Worm (Caenorhabditis elegans) whole organism, early embryonic: ENCODE results near the gene sre-1.

Source experiments
- B0310.2 ChIP-seq: sonication (generic microtip); optimal IDR thresholded peaks from 2 replicates; lab custom pipeline; 2016; ENCODE audit warnings: mild to moderate bottlenecking, missing genetic modification characterization, missing compliant biosample characterization
- F13C5.2 ChIP-seq: sonication (generic microtip); optimal IDR thresholded peaks from 2 replicates; lab custom pipeline; 2017; ENCODE audit warnings: mild to moderate bottlenecking, missing genetic modification characterization, inconsistent platforms, missing compliant biosample characterization
- aly-1 ChIP-seq: sonication (generic microtip); optimal IDR thresholded peaks from 2 replicates; lab custom pipeline; 2016; ENCODE audit warnings: missing genetic modification characterization, missing compliant biosample characterization
- ama-1 ChIP-seq: fragments of 150-350 bp; optimal IDR thresholded peaks from 2 replicates; lab custom pipeline; 2014
- ceh-13 ChIP-seq: fragments of 200-800 bp; sonication (Bioruptor generic); optimal IDR thresholded peaks from 2 replicates; lab custom pipeline; 2018; ENCODE audit warnings: mild to moderate bottlenecking, missing genetic modification characterization, missing compliant biosample characterization
- ceh-36 ChIP-seq: sonication (generic microtip); optimal IDR thresholded peaks from 2 replicates; lab custom pipeline; 2016; ENCODE audit warnings: missing genetic modification characterization, inconsistent platforms, missing compliant biosample characterization
- ets-7 ChIP-seq: sonication (generic microtip); optimal IDR thresholded peaks from 2 replicates; lab custom pipeline; 2016; ENCODE audit warnings: missing genotype, missing genetic modification characterization, missing compliant biosample characterization
- flt-1 ChIP-seq: fragments of 200-800 bp; sonication (Bioruptor generic); IDR thresholded peaks from 2 replicates; pipeline ENCODE4 v1.3.6; 2022; ENCODE audit warnings: missing genetic modification characterization, missing compliant biosample characterization
- hmbx-1 ChIP-seq: sonication (generic microtip); optimal IDR thresholded peaks from 2 replicates; lab custom pipeline; 2016; ENCODE audit warnings: mild to moderate bottlenecking, missing genetic modification characterization, missing compliant biosample characterization
- hmg-4 ChIP-seq: fragments of 200-800 bp; sonication (Bioruptor generic); optimal IDR thresholded peaks from 2 replicates; lab custom pipeline; 2018; ENCODE audit warnings: mild to moderate bottlenecking, missing genetic modification characterization, missing compliant biosample characterization
- hnd-1 ChIP-seq: sonication (generic microtip); optimal IDR thresholded peaks from 2 replicates; lab custom pipeline; 2016; ENCODE audit warnings: missing genetic modification characterization, missing compliant biosample characterization
- pes-1 ChIP-seq: fragments of 200-800 bp; sonication (Bioruptor generic); IDR thresholded peaks from 2 replicates; pipeline ENCODE4 v1.3.6; 2022; ENCODE audit warnings: missing genetic modification reagents, missing genetic modification characterization, missing compliant biosample characterization
- scrt-1 ChIP-seq: fragments of 200-800 bp; sonication (Bioruptor generic); IDR thresholded peaks from 2 replicates; pipeline ENCODE4 v1.3.6; 2022; ENCODE audit warnings: missing genetic modification characterization, missing compliant biosample characterization
- sea-1 ChIP-seq: fragments of 200-800 bp; sonication (Bioruptor generic); conservative IDR thresholded peaks from 2 replicates; pipeline ENCODE4 v1.3.6; 2022; ENCODE audit warnings: missing genetic modification characterization, missing compliant biosample characterization
- tbx-11 ChIP-seq: fragments of 200-800 bp; sonication (Bioruptor generic); IDR thresholded peaks from 2 replicates; pipeline ENCODE4 v1.3.6; 2022; ENCODE audit warnings: missing genetic modification characterization, missing compliant biosample characterization
- tbx-37 ChIP-seq: fragments of 200-800 bp; sonication (Bioruptor generic); conservative IDR thresholded peaks from 2 replicates; pipeline ENCODE4 v1.3.6; 2022; ENCODE audit warnings: missing genetic modification reagents, missing genetic modification characterization, missing compliant biosample characterization
- tra-4 ChIP-seq: sonication (generic microtip); optimal IDR thresholded peaks from 2 replicates; lab custom pipeline; 2017; ENCODE audit warnings: missing genetic modification characterization, missing compliant biosample characterization

sre-1 gene

DNA sequence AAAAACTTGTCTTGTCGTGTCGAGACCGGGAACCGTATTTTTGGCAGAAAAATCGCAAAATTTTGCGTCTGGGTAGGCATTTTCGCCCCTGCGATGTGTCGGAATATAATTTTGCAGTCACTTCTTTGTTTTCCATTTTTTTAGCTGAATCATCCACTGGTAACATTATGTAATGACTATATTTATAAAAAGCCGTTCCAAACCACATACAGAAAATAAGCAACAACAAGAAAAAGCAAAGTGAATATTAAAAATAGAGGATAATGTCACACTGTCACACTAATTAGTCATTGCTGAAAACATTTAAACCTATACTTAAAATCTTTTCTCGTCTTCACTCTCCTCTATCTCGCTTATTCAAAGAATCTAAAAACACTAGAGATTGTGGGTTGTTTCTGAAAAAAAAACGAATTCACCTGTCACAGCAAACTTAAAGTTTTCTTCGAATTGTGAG, at the start of gene sre-1:
Gene sre-1, plus strand, starts transcription at position 404 of the 454 bp plus-strand sequence.
- TF ChIP-seq hmbx-1 (no peak), sea-1 (GFP tag; lab: Robert Waterston, UW) (no peak), ceh-13 (GFP tag; lab: Kevin White, UChicago) (no peak), aly-1 (tag; lab: Kevin White, UChicago) (no peak), tbx-37 (no peak)

DNA sequence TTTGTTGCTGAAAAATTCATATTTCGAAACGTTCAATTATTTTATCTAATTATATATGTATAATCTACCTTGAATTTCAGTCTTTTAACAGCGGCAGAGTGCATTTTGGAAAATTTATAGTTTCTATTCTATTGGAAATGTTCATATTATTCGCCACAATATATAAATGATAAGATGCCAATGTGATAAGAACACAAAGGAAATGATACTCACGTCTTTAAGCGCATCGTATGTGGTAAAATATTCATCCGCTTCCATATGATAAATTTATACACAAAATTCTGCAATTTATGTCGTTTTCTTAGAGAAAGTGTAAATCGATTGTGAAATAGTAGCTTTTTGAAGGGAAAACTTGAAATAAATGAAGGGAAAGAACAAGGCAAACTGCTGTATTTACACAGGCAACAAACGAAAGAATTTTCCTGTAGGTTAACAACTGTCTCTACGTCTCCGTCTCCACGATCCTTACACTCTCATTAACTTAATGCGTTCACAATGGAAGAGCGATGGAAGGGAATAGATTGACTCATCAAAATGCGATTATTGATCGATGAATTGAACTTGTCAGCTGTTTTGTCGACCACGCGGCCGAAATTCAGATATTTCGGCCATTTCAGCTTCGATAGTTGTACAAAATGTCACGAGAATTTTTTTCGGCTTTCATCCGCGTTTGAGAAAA, 47.4 kb upstream of the sre-1 start, which contains the start of gene alfa-1:
Gene alfa-1, minus strand, starts transcription at position 515 of the 679 bp plus-strand sequence.
- TF ChIP-seq tbx-37 = no peak
- TF ChIP-seq hmg-4 (GFP tag; lab: Kevin White, UChicago) = no peak
- TF ChIP-seq B0310.2 = no peak
- TF ChIP-seq sea-1 (GFP tag; lab: Robert Waterston, UW) = no peak
- TF ChIP-seq ama-1 = no peak
- no peak for TF ChIP-seq aly-1 (tag; lab: Kevin White, UChicago)
- no peak for TF ChIP-seq F13C5.2 (tag; lab: Kevin White, UChicago)
- TF ChIP-seq scrt-1 (GFP tag; lab: Robert Waterston, UW) = no peak
- no peak for TF ChIP-seq ets-7 (tag; lab: Kevin White, UChicago)
- TF ChIP-seq flt-1 (GFP tag; lab: Robert Waterston, UW) = no peak
- TF ChIP-seq pes-1 (GFP tag; lab: Robert Waterston, UW) = no peak

ce11 chrII:7663028-7663427, 46.5 kb upstream of the sre-1 start:
- TF ChIP-seq scrt-1 (GFP tag; lab: Robert Waterston, UW) (no peak), aly-1 (tag; lab: Kevin White, UChicago) (no peak), flt-1 (GFP tag; lab: Robert Waterston, UW) (no peak), ceh-13 (GFP tag; lab: Kevin White, UChicago) (no peak), ceh-36 (tag; lab: Kevin White, UChicago) (no peak), hmbx-1 (no peak), ets-7 (tag; lab: Kevin White, UChicago) (no peak), ama-1 (no peak), tbx-11 (GFP tag; lab: Robert Waterston, UW) (no peak), B0310.2 (no peak)

DNA sequence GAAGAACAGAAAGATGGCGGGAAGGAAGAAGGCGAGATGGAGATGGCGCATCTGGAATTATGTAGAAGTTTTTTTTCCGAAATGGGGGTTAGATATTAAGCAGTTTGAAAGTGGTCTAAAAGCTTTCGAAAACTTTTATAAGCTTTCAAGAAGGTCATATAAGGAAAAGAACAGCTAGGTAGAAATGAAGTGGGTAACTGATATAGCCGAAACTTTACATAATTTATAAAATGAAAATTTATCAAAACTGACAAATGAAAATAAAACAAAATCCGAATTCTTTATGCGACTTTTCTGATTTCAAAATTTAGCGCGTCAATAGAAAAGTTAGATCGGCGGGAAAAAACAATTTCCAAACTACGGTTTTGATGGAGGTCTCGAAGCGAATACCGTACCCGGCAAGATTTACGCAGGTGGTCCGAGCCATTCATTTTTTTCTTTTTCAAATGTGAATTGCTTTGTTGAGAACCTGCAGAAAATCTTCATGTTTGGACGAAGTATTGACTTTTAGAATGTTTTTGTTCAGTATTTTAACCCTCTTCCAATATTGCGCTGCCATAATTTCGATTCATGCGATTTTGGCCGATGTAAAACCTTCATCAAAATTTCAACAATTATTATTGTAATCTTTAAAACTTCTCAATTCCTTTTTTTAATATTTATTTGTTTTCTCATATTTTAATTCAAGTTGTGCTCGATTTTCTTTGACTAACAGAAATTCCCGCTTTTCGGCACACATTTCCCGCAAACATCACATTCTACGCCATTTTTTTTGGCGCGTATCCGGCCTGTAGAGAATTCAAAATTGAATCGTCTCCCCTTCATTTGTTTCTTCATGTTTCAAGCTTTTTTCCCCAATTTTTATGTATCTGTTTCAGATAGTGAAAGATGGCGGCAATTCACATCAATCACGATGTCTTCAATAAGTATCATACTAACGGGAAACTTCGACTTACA, 45.5 kb upstream of the sre-1 start, which contains the start of the genes F18A1.7 and rpa-1:
Gene F18A1.7, minus strand, starts transcription at position 51 of the 957 bp plus-strand sequence.
Gene rpa-1, plus strand, starts transcription at position 879 of the 957 bp plus-strand sequence.
- TF ChIP-seq flt-1 (GFP tag; lab: Robert Waterston, UW) (0 out of 2 replicates have a peak, but pooled peaks have one; percentile 30), F13C5.2 (tag; lab: Kevin White, UChicago) (peak; percentile 39), sea-1 (GFP tag; lab: Robert Waterston, UW) (no peak)

ce11 chrII:7666338-7666737, 43.2 kb upstream of the sre-1 start:
- no peak for TF ChIP-seq F13C5.2 (tag; lab: Kevin White, UChicago)
- TF ChIP-seq ceh-36 (tag; lab: Kevin White, UChicago) = no peak
- TF ChIP-seq hnd-1 (tag; lab: Kevin White, UChicago) = no peak
- TF ChIP-seq pes-1 (GFP tag; lab: Robert Waterston, UW) = no peak
- no peak for TF ChIP-seq ama-1
- no peak for TF ChIP-seq hmg-4 (GFP tag; lab: Kevin White, UChicago)
- no peak for TF ChIP-seq flt-1 (GFP tag; lab: Robert Waterston, UW)
- no peak for TF ChIP-seq aly-1 (tag; lab: Kevin White, UChicago)
- no peak for TF ChIP-seq tra-4 (tag; lab: Kevin White, UChicago)
- TF ChIP-seq scrt-1 (GFP tag; lab: Robert Waterston, UW) = no peak
- TF ChIP-seq hmbx-1 = no peak
- TF ChIP-seq tbx-37 = no peak
- TF ChIP-seq ceh-13 (GFP tag; lab: Kevin White, UChicago) = no peak
- no peak for TF ChIP-seq sea-1 (GFP tag; lab: Robert Waterston, UW)
- TF ChIP-seq B0310.2 = no peak
- no peak for TF ChIP-seq ets-7 (tag; lab: Kevin White, UChicago)

- TF ChIP-seq tra-4 (tag; lab: Kevin White, UChicago) (no peak), scrt-1 (GFP tag; lab: Robert Waterston, UW) (no peak), flt-1 (GFP tag; lab: Robert Waterston, UW) (no peak), hmbx-1 (no peak), sea-1 (GFP tag; lab: Robert Waterston, UW) (no peak), aly-1 (tag; lab: Kevin White, UChicago) (no peak), pes-1 (GFP tag; lab: Robert Waterston, UW) (peak; percentile 8; the same call in 1 of the 2 replicates), hnd-1 (tag; lab: Kevin White, UChicago) (no peak), tbx-37 (no peak), ceh-13 (GFP tag; lab: Kevin White, UChicago) (no peak), hmg-4 (GFP tag; lab: Kevin White, UChicago) (no peak), F13C5.2 (tag; lab: Kevin White, UChicago) (peak; percentile 7), B0310.2 (no peak), ceh-36 (tag; lab: Kevin White, UChicago) (no peak), ama-1 (no peak)
Measured at ce11 chrII:7666967-7667366, 42.5 kb upstream of the sre-1 start, which contains the start of gene lir-2. Gene lir-2 (plus strand): TSS chrII:7667267.

DNA sequence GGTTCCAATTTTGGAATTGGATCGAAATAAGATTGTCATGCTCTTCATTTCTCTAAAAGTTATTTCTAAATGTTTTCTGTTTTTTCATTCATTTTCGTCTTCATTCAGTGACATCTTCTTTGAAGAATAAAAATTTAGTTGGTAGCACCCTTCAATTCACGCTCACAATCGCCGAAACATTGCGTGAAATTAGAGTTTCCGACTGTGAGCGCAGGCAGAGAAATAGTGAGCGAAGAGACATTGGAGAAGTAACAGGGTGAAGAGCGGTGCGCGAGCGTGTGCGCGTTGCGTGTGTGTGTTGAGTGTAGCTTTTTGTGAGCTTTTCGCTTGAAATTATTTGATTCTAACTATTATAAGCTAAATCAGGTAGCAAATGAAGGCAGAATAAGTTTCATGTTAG, 40.1 kb upstream of the sre-1 start:
- peak; percentile 9 for TF ChIP-seq hmg-4 (GFP tag; lab: Kevin White, UChicago)
- peak; percentile 34 for TF ChIP-seq F13C5.2 (tag; lab: Kevin White, UChicago)
- TF ChIP-seq ceh-36 (tag; lab: Kevin White, UChicago) = no peak
